Fruit fly (Drosophila melanogaster) S2 (cell line): ENCODE data around the gene Nlg2.

ENCODE experiments used
- CG8478 ChIP-seq: fragments of >200 bp; optimal IDR thresholded peaks from 2 replicates; lab custom pipeline; 2018
- CTCF ChIP-seq, 2 experiments: fragments of >200 bp; optimal IDR thresholded peaks; 2 replicates each; lab custom pipeline; 2018

Gene Nlg2

DNA sequence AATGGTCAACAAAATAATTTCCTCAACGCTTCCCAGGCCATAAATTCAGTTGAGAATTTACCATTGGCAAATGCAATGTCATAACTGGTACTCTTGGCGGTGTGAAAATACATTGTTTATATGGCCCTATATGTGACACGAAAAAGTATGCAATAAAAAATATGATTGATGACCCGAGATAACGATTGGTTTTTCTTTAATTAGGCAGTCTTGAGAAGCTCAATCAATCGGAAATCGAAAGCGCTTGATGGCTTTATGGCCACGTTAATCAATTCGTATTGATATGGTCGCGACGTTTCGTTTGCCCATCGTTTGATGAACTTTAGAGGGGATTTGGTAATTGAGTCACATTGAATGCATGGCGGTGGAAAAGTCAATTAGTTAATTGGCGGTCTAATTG, 3.9 kb upstream of the Nlg2 start:
- no peak for TF ChIP-seq CTCF (optimal IDR thresholded peaks at IDR 0.05; lab: Kevin White, UChicago)
- no peak for TF ChIP-seq CG8478 (lab: Kevin White, UChicago)

DNA sequence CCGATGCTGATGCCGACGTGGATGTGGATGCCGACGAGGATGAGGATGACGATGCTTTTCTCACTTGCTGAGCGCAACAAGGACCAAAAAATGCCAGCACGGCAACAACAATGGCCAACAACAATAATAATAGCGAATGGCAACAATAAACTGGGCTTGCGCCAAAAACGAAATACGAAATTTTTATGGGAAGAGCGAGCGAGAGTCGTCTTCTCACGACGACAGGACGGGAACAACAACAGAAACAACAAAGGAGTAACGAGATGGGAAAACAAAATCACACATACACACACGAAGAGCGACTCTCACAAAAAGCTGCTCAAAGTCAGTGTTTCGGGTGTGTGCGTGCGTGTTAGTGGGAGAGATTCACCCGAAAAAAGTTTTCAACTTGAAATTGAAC, 694 bp upstream of the Nlg2 start:
- TF ChIP-seq CTCF (optimal IDR thresholded peaks at IDR 0.05; lab: Kevin White, UChicago) (no peak), CG8478 (lab: Kevin White, UChicago) (no peak)

DNA sequence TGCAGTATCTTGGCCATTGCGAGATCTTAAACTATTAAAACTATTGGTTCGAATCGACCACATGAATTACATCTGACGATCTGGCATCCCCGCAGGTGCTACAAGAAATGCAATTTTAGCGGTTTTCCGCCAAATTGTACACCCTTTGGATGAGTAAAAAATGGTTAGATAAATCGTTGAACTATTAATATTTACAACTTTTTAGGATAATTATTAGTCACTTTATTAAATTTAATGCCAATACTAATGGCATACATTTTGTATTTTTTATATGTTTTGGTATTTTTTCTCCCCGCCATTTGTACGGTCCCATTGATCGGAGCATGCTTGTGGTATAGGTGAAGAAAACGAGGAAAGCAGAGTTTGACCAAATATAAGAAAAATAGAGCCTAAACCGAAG, 33.1 kb downstream of the Nlg2 start, which contains the start of the genes Polr1F and Rat1:
TSS of gene Polr1F (minus strand) at position 84 of the 400 bp plus-strand sequence.
TSS of gene Rat1 (plus strand) at position 323 of the 400 bp plus-strand sequence.
- TF ChIP-seq CTCF (optimal IDR thresholded peaks at IDR 0.05; lab: Kevin White, UChicago) (no peak), CG8478 (lab: Kevin White, UChicago) (no peak)

DNA sequence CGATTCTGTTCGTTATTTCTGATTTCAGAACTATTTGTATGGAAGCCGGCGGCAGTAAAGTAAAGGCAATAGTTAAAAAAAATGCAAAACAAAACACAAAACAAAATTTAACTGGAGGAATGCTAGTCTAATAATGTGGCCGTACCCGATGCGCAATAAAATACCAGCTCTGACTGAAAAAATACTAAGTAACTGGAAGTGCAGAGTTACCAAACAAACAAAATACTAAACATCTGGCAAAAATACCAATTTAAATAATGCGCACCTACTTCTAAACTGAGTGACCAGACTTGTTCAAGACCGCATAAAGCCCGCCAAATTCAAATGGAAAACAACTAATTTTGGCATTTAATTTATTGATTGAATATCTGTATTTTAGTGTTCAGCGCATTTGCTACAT, 39.3 kb downstream of the Nlg2 start, which contains the start of gene Wee1:
TSS of gene Wee1 (minus strand) at position 175 of the 400 bp plus-strand sequence.
- no peak for TF ChIP-seq CG8478 (lab: Kevin White, UChicago)
- peak in 1 of 2 experiments; percentile 17 for TF ChIP-seq CTCF (optimal IDR thresholded peaks at IDR 0.05; lab: Kevin White, UChicago)

DNA sequence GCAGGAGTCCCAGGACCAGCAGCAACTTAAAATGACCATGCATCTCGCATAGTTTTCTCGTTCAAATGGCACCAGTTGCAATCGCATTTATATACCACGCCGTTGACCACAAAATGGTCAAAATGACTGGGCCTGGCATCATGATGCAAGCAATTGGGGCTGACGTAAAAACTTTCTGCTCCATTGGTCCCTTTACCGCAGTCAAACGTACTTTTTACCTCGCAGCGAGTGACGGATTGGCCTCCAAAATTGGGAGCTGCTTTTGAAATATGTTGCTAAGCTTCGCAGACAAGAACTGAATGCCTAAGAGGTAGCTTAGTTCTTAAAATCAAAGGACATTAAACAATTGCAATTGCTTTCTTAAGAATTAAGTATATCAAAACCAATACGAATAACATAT, 41.6 kb downstream of the Nlg2 start, which contains the start of gene CG32829:
TSS of gene CG32829 (minus strand) at position 101 of the 400 bp plus-strand sequence.
- TF ChIP-seq CTCF (optimal IDR thresholded peaks at IDR 0.05; lab: Kevin White, UChicago): no peak
- TF ChIP-seq CG8478 (lab: Kevin White, UChicago): no peak

DNA sequence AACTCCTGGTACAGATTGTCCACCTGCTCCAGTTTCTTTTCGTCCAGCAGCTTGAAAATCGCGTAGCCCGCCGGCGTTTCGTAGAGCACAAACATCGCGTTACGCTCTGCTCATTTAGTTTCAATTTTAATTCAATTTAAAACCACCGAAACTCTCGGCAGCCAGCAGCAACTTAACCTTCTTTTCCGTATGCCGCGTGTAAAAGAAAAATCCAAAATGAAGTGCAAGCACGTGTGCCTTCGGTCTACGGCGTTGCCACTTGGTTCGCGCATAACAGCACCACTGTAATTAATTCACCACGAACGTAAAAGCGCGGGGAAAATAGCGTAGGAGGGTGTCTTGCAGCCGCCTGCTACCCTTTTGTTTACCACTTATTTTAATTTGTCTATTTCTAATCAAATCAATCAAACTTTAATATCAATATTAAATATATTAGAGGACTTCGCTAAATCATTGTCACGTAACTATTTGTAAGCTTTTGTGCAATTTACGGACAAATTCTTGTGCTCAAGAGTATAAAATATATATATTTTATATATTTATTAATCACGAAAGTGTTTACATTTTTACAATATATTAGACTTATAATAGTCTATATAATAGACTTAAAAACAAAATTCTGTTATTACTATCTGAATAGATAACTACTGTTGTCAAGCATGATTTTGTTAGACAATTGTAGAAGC, 44.0 kb downstream of the Nlg2 start, which contains the start of gene nop5:
TSS of gene nop5 (minus strand) at position 227 of the 686 bp plus-strand sequence.
- TF ChIP-seq CG8478 (lab: Kevin White, UChicago) (no peak), CTCF (optimal IDR thresholded peaks at IDR 0.05; lab: Kevin White, UChicago) (peak in 1 of 2 experiments; percentile 24)

DNA sequence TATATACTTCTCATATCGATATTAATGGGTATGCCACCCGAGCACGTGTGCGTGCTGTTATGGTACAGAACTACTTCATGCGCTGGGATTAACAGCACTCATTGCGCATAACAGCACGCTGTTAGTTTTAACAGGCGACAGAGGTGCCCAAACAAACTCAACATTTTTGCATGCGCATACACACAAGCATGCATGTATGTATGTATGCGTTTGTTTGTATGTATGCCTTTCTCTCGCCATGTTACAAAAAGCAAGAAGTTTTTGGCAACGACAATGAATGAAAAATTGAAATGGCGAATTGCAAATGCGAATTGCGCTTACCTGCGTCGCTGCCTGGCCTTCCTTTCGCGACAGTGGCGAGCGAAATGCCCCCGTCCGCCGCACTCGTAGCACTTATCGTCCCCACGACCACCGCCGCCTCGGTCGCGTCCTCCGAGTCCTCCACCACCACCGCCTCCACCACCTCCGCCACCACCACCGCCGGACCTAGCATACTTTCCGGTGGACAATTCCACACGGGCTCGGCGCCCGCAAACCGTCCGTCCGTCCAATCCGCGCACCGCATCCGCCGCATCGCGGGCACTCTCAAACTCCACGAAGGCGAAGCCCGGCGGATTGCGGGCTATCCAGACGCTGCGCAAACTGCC, 44.6 kb downstream of the Nlg2 start:
- TF ChIP-seq CTCF (optimal IDR thresholded peaks at IDR 0.05; lab: Kevin White, UChicago): no peak
- TF ChIP-seq CG8478 (lab: Kevin White, UChicago): no peak

DNA sequence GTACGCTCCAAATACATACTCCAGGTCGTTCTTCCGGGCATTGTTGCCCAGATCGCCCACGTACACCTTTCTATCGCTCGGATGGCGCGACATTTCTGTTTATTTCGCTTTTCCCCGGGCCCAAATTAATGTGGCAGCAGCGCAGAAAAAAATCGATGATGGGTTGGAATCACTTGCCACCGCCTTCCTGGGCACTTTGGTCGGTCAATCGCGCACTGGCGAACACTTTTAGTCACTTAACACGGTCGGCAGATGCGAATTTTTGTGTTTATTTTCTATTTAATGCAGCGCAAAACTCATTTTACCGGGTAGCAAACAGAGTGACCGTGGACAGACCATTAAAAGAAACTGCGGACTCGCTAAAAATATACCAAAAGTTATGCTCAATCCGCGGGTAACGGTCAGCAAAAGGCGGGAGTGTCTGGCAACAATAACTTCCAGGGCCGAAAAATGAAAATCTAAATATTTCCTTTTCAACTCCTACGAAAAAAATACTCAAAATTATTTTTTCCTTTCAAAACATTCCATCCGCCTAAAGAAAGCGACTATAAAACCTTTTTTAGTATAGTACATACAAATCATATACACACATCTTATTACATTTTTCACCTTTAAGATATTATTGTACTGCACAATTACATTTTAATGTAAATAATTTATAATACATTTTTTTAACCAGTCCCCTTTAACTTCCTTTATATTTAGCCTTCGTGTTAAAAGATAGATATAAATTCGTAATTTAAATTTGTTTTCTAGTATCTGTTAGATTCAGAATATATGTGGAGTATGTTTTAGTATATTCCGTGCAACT, 45.4 kb downstream of the Nlg2 start, which contains the start of gene x16:
TSS of gene x16 (minus strand) at position 361 of the 811 bp plus-strand sequence.
- TF ChIP-seq CTCF (optimal IDR thresholded peaks at IDR 0.05; lab: Kevin White, UChicago) (peak in 1 of 2 experiments; percentile 5), CG8478 (lab: Kevin White, UChicago) (no peak)

DNA sequence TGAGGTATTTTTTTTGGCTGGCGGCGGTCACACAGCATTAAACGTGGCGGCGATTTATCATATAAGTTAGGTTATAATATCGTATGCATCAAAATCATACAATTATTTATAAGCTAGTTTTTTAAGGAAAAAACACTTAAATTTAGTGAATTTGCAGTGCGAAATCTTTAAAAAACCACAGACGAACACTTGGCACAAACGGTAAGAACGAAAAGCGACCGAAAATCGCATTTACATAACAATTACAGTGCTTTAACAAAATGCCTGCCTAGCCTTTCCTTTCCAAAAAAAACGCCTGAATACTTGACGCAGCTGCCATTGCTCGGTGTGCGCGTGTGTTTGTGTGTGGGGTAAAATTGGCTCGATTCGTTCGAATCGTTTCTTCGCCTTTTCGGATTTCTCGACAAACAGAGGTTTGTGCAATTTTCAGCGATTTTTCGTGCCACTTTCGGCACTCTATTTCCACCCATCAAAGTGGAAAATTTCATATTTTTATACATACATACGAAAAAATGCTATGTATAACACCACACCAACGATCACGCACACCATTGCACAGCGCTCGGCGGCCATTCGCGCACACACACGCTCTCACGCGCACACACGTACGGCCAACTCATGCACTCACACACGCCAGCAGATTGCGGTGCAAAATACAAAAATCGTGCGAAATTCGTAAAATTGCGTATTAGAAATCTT, 46.1 kb downstream of the Nlg2 start, which contains the start of gene Hrb27C:
TSS of gene Hrb27C (plus strand) at position 44 of the 699 bp plus-strand sequence.
- TF ChIP-seq CTCF (optimal IDR thresholded peaks at IDR 0.05; lab: Kevin White, UChicago): peak; percentile 2 to 24
- no peak for TF ChIP-seq CG8478 (lab: Kevin White, UChicago)

DNA sequence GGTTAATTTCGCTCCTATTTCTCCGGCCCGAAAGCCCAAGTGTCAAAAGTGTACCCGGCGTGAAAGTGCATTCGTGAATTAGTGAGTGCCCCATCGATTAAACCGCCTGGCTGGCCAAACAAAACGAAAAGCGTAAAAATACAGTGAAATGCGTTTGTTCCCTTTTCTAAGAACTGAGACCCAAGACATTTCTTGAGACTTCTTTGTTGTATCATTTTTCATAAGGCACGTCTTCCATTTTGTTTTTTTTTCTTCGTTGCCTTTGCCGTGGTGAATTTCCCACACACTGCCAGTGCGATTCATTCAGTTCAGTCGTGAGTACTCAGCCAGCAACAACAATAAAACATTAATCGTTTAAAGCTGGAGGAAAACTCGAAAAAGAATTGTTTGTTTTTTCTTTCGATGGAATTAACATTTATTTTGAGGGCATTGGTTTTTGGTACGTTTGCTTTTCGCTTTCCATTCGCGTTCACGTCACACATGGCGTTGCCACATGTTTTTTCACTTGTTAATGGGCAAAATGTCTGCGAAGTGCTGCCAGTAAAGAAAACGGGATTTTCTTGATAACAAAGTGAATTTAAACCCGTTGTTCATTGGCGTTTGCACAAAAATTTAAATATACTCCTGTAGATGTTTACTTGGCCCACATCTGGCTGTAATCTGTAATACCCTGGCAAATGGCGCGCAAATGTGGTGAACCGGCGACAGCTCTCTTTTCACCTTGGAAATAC, 46.8 kb downstream of the Nlg2 start:
- TF ChIP-seq CTCF (optimal IDR thresholded peaks at IDR 0.05; lab: Kevin White, UChicago) (no peak), CG8478 (lab: Kevin White, UChicago) (no peak)

DNA sequence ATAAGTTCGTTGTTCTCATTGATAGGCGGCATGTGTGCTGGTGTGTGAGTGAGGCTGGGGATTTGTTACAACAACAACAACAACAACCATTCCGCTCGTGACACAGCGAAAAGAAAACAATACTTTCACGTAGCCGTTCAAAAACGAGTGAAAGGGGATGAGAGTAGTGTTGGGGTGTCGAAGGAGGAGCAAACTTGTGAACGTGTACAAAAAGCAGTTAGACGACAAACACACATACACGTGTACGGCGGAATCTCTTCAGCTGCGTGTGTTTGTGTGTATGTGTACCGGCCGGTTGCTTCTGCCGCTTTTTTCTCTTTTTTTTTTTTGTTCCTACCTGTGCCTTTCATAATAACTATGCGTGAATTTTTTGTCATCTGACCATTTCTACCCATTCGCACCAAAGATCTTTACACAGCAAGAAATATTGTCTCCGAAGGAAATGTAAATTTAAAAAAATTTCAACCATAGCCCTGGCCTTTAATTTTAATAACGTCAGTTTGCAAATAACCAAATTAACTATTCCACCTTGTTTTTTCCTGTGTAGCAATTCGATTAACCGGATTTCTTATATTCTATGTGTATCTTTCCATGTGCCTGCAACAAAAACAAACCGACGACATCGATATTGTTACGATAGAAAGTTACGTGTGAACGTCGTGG, 47.5 kb downstream of the Nlg2 start:
- no peak for TF ChIP-seq CTCF (optimal IDR thresholded peaks at IDR 0.05; lab: Kevin White, UChicago)
- TF ChIP-seq CG8478 (lab: Kevin White, UChicago): no peak

DNA sequence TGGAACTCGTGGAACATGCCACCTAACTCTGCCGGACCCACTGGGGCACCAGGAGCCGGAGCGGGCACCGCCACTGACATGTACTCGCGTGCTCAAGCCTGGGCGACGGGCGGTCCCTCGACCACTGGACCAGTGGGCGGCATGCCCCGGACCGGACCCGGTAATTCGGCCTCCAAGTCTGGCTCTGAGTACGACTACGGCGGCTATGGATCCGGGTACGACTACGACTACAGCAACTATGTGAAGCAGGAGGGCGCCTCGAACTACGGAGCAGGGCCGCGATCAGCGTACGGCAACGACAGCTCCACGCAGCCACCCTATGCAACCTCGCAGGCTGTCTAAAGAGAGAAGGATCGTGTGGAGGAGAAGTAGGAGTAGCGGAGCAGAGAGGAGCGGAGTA, 50.4 kb downstream of the Nlg2 start:
- no peak for TF ChIP-seq CTCF (optimal IDR thresholded peaks at IDR 0.05; lab: Kevin White, UChicago)
- no peak for TF ChIP-seq CG8478 (lab: Kevin White, UChicago)

DNA sequence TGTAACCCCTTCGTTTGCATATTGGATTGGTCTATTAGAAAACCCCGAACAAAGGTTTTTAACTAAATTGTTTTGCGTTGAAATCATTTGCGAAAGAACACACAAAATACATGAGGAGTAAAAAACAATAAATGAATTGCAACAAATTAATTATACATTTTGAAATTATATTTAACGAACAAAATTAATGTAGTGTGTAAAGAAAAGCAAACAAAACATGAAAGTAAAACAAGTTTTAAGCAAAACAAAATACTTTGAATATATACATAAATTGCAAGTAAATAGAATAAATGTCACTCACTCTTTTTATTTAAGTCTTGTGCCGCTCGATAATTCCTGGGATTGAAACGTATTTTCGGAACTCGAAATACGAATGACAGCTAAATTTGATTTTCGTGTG, 57.1 kb downstream of the Nlg2 start, which contains the start of gene CG43232:
TSS of gene CG43232 (plus strand) at position 301 of the 400 bp plus-strand sequence.
- TF ChIP-seq CG8478 (lab: Kevin White, UChicago): no peak
